Fruit fly (Drosophila melanogaster): Measurements from ENCODE around the gene Tengl3.

Gene Tengl3

DNA sequence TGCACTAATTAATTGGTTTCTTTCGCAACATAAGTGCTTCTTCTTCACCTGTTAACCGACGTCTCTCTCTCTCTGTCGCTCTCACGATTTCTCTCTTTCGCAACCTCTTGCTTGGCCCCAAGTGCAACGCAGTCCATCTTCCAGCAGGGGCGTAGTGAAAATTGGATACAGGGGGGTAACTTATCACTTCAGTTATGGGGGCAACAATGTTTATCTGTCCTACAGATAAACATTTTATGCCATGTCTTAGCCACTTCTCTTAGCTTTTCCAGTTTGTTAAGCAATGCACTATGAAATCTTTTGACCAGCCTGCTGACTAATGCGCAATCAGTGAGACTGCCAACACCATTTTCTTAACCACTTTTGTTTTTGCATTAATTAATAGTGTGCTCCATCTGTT is 10.7 kb downstream of the Tengl3 start (continued):
- TF ChIP-seq vri (GFP tag; optimal IDR thresholded peaks at IDR 0.05): peak; percentile 65
- peak; percentile 83 for TF ChIP-seq CG31627 (GFP tag; optimal IDR thresholded peaks at IDR 0.05)
- peak; percentile 86 for TF ChIP-seq pdm3 (GFP tag; optimal IDR thresholded peaks at IDR 0.05)
- peak; percentile 85 for TF ChIP-seq Sox14 (GFP tag; optimal IDR thresholded peaks at IDR 0.05)
- peak; percentile 29 to 33 for TF ChIP-seq ss (GFP tag; optimal IDR thresholded peaks at IDR 0.05)
- peak; percentile 87 for TF ChIP-seq CG6163 (GFP tag; IDR thresholded peaks at IDR 0.05)
- TF ChIP-seq lz (GFP tag; optimal IDR thresholded peaks at IDR 0.05): peak; percentile 70
- peak; percentile 75 for TF ChIP-seq CG10631 (GFP tag; optimal IDR thresholded peaks at IDR 0.05)
- TF ChIP-seq fkh (GFP tag; optimal IDR thresholded peaks at IDR 0.05): no peak
- peak; percentile 53 for TF ChIP-seq CG16779 (tag; optimal IDR thresholded peaks at IDR 0.05)
- peak; percentile 70 for TF ChIP-seq CG11294 (GFP tag; IDR thresholded peaks at IDR 0.05)
- TF ChIP-seq fd85E (GFP tag; optimal IDR thresholded peaks at IDR 0.05): peak; percentile 56
- TF ChIP-seq CG11902 (GFP tag; optimal IDR thresholded peaks at IDR 0.05): peak; percentile 47
- TF ChIP-seq CG9139 (GFP tag; optimal IDR thresholded peaks at IDR 0.05): no peak
- TF ChIP-seq fd59A (GFP tag; optimal IDR thresholded peaks at IDR 0.05): peak; percentile 58
- TF ChIP-seq CG34406 (GFP tag; optimal IDR thresholded peaks at IDR 0.05): peak; percentile 80
- peak; percentile 85 for TF ChIP-seq OdsH (GFP tag; optimal IDR thresholded peaks at IDR 0.05)
- TF ChIP-seq Ets96B (tag; optimal IDR thresholded peaks at IDR 0.05): peak; percentile 67
- peak; percentile 66 for TF ChIP-seq CG3032 (tag; optimal IDR thresholded peaks at IDR 0.05)
- peak; percentile 62 for TF ChIP-seq CG11762 (GFP tag; optimal IDR thresholded peaks at IDR 0.05; ENCODE audit: insufficient read depth)
- no peak for TF ChIP-seq Eip93F (GFP tag; optimal IDR thresholded peaks at IDR 0.05)
- TF ChIP-seq CG10669 (GFP tag; optimal IDR thresholded peaks at IDR 0.05): peak; percentile 71
- TF ChIP-seq Eip75B (GFP tag; optimal IDR thresholded peaks at IDR 0.05): peak; percentile 76
- peak; percentile 80 for TF ChIP-seq CG8632 (GFP tag; optimal IDR thresholded peaks at IDR 0.05)
- peak; percentile 81 for TF ChIP-seq CG6792 (GFP tag; optimal IDR thresholded peaks at IDR 0.05)
- peak; percentile 65 for TF ChIP-seq Sox15 (GFP tag; optimal IDR thresholded peaks at IDR 0.05)
- TF ChIP-seq CG32006 (GFP tag; optimal IDR thresholded peaks at IDR 0.05): peak; percentile 80
- peak; percentile 77 for TF ChIP-seq Hr39 (GFP tag; optimal IDR thresholded peaks at IDR 0.05)
- TF ChIP-seq Hr38 (GFP tag; optimal IDR thresholded peaks at IDR 0.05): no peak
- peak; percentile 89 for TF ChIP-seq eg (GFP tag; IDR thresholded peaks at IDR 0.05)
- peak; percentile 68 for TF ChIP-seq Ets21C (GFP tag; optimal IDR thresholded peaks at IDR 0.05)
- TF ChIP-seq cyc (GFP tag; optimal IDR thresholded peaks at IDR 0.05): peak; percentile 69
- peak; percentile 88 for TF ChIP-seq Eip78C (GFP tag)
- TF ChIP-seq Lpt (GFP tag; optimal IDR thresholded peaks at IDR 0.05): peak; percentile 60
- peak; percentile 83 for TF ChIP-seq CG7368 (GFP tag; optimal IDR thresholded peaks at IDR 0.05)
- peak; percentile 68 for TF ChIP-seq dac (GFP tag; optimal IDR thresholded peaks at IDR 0.05)
- TF ChIP-seq CG8319 (GFP tag; optimal IDR thresholded peaks at IDR 0.05): no peak

DNA sequence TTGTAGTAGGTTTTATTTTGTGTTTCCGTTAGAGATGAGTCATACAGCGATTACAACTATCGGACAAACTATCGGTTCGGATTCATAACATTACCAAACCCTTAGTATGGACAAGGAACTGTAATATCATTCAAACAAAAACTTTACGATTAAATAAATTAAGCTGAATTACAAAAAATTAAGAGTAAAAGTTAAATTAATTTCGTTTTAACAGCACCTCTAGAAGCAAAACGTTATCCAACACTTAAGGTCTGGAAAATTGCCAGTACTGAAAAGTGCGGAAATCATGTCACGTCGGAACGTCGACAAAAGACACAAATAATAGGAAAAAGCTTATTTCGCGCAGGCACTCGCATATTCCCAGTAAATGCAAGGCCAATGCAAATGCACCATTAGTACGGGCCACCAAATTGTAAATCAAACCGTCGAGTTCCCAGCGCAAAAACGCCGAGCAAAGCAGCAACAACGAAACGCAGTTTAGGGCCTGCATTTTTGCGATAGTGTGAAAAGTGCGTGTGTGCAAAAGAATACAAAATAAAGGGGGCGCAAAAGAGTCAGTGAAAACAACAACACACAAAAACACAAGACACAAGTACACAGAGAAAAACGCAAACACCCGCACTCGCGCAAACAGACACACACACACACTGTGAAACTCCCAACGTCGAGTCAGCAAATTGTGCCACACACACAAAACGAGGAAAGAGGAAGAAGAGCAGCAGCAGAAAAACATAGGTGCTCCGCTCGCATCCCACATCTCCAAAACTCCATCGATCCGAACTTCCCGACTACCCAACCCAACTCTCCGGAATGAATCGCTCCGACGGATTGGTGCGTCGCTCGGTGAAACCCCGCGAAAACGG is 11.6 kb downstream of the Tengl3 start, which contains the start of the genes CG15387 and sau:
TSS of gene CG15387 (minus strand) at position 36 of the 863 bp plus-strand sequence.
TSS of gene sau (plus strand) at position 84 of the 863 bp plus-strand sequence.
- peak; percentile 33; the same call in 1 of the 3 replicates for TF ChIP-seq CG8119 (GFP tag; IDR thresholded peaks at IDR 0.05)
- TF ChIP-seq CG6854 (GFP tag; optimal IDR thresholded peaks at IDR 0.05): peak; percentile 39
- TF ChIP-seq Blimp-1 (GFP tag; optimal IDR thresholded peaks at IDR 0.05): peak; percentile 64
- peak; percentile 53 for TF ChIP-seq CG6808 (GFP tag; optimal IDR thresholded peaks at IDR 0.05)
- peak; percentile 69 for TF ChIP-seq CG32006 (GFP tag; optimal IDR thresholded peaks at IDR 0.05)
- peak; percentile 83 for TF ChIP-seq CG6163 (GFP tag; IDR thresholded peaks at IDR 0.05)
- peak; percentile 94 for TF ChIP-seq svp (GFP tag)
- TF ChIP-seq esn (GFP tag; optimal IDR thresholded peaks at IDR 0.05): peak; percentile 93
- TF ChIP-seq CG34406 (GFP tag; optimal IDR thresholded peaks at IDR 0.05): peak; percentile 81
- peak; percentile 90 for TF ChIP-seq topi (GFP tag; optimal IDR thresholded peaks at IDR 0.05)
- TF ChIP-seq CG11294 (GFP tag; IDR thresholded peaks at IDR 0.05): peak; percentile 45; the same call in 1 of the 2 replicates
- peak; percentile 80 for TF ChIP-seq net (GFP tag; optimal IDR thresholded peaks at IDR 0.05)
- peak; percentile 79 for TF ChIP-seq Ets96B (tag; optimal IDR thresholded peaks at IDR 0.05)
- TF ChIP-seq CG3919 (GFP tag; optimal IDR thresholded peaks at IDR 0.05): peak; percentile 87
- peak; percentile 67 for TF ChIP-seq fd59A (GFP tag; optimal IDR thresholded peaks at IDR 0.05)
- TF ChIP-seq CG6792 (GFP tag; optimal IDR thresholded peaks at IDR 0.05): peak; percentile 74
- TF ChIP-seq pdm3 (GFP tag; optimal IDR thresholded peaks at IDR 0.05): peak; percentile 91
- peak; percentile 43 for TF ChIP-seq CG9139 (GFP tag; optimal IDR thresholded peaks at IDR 0.05)
- peak; percentile 56 for TF ChIP-seq CG15336 (GFP tag; IDR thresholded peaks at IDR 0.05)
- TF ChIP-seq CG10669 (GFP tag; optimal IDR thresholded peaks at IDR 0.05): peak; percentile 79
- peak; percentile 34 for TF ChIP-seq CG6276 (GFP tag; optimal IDR thresholded peaks at IDR 0.05)
- TF ChIP-seq fd85E (GFP tag; optimal IDR thresholded peaks at IDR 0.05): peak; percentile 59
- TF ChIP-seq CG10631 (GFP tag; optimal IDR thresholded peaks at IDR 0.05): peak; percentile 88
- TF ChIP-seq CG31627 (GFP tag; optimal IDR thresholded peaks at IDR 0.05): peak; percentile 92

Data from whole organism, prepupa.